Fruit fly (Drosophila melanogaster) Kc167 (cell line): ENCODE measurements around the gene klar.

Experiments
- Myc ChIP-seq: fragments of >200 bp; optimal IDR thresholded peaks from 2 replicates; lab custom pipeline; 2017; ENCODE audit warnings: missing external identifiers
- insv ChIP-seq: fragments of >200 bp; optimal IDR thresholded peaks from 3 replicates; lab custom pipeline; 2018; ENCODE audit warnings: missing external identifiers
- psq ChIP-seq: fragments of >200 bp; optimal IDR thresholded peaks from 2 replicates; lab custom pipeline; 2017; ENCODE audit warnings: missing external identifiers

DNA sequence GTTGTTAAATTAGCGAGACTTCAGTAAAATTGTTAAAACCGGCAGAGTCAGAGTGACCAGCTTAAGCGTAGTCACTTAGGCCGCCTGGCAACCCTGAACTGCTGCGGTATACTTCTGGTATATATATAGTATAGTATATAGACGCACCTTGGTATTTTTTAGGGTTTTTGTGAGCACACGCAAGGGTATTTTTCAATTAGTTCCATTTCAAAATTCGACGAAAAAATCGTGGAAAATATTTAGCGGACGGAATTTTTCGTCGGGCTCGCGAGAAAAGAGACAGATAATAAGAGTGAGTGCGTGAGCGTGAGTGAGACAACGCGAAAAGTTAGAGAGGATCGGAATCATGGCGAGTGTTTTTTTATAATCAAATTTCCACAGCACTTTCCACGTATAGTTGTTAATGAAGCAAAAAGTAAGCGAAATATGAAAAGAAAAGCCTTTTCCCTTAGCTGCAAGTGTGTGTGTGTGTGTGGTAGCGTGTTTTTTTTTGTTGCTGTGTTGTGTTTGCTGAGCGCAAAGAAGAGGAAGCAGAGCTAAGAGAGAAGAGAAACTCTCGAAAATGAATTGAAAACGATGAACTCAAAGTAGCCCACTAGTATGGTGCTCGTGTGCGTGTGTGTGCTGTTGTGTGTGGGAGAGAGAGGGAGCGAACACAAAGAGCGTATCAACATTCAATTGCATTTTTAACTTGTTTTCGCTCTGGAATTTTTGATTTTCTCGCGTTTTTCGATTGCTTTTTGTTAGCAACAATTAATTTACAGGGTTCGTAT, 2.6 kb upstream of the klar start, which contains the start of the genes Cypl and Hipk:
- TF ChIP-seq Myc (no peak), insv (no peak), psq (lab: Kevin White, UChicago) (no peak)
